Worm (Caenorhabditis elegans): Measurements from ENCODE around the gene C10A4.7.

DNA sequence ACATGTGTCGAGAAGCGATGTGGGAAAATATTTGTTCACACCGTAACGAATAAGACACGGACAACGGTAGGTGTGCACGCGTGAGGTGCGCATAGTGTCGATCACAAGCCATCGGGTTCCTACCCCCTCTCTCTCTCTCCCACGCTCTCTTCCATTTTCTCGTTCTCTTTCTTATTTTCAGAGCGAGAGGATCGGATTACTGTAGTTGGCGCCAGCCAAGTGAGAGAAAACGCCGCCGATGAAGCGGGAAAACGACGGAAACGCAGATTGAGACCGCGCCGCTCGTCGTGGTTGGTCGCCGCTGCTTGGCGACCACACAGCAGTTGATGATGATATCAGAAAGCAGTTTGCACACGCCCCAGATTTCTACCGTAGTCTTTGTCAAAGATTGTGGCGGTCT lies 49.1 kb upstream of the C10A4.7 start:
- TF ChIP-seq elt-3 (tag; optimal IDR thresholded peaks at IDR 0.05) (no peak), nhr-20 (tag; optimal IDR thresholded peaks at IDR 0.05) (no peak), ceh-8 (GFP tag; optimal IDR thresholded peaks at IDR 0.05) (no peak), fkh-10 (GFP tag; optimal IDR thresholded peaks at IDR 0.05) (no peak), C16A3.4 (tag; optimal IDR thresholded peaks at IDR 0.05) (no peak), nhr-11 (tag; optimal IDR thresholded peaks at IDR 0.05) (no peak), zag-1 (tag; optimal IDR thresholded peaks at IDR 0.05) (no peak), unc-130 (tag; optimal IDR thresholded peaks at IDR 0.05) (no peak), ama-1 (optimal IDR thresholded peaks at IDR 0.05) (no peak), lin-39 (tag; optimal IDR thresholded peaks at IDR 0.05) (no peak), fos-1 (tag; optimal IDR thresholded peaks at IDR 0.05) (no peak), mep-1 (tag; optimal IDR thresholded peaks at IDR 0.05) (no peak)

Measured in whole organism, L1 larva.